Fruit fly (Drosophila melanogaster): ENCODE results near the gene FASN2.

FASN2 gene

dm6 chr2L:3090245-3090644, 46.5 kb downstream of the FASN2 start:
- peak; percentile 18; the same call in 1 of the 2 replicates for TF ChIP-seq Ets98B (GFP tag; IDR thresholded peaks at IDR 0.05)
- TF ChIP-seq Pif1B (GFP tag; optimal IDR thresholded peaks at IDR 0.05), result no peak
- no peak for TF ChIP-seq CG4496 (GFP tag; IDR thresholded peaks at IDR 0.05)
- peak; percentile 25; the same call in 1 of the 2 replicates for TF ChIP-seq CG32121 (GFP tag; IDR thresholded peaks at IDR 0.05)
- TF ChIP-seq Snoo (tag; optimal IDR thresholded peaks at IDR 0.05), result no peak

DNA sequence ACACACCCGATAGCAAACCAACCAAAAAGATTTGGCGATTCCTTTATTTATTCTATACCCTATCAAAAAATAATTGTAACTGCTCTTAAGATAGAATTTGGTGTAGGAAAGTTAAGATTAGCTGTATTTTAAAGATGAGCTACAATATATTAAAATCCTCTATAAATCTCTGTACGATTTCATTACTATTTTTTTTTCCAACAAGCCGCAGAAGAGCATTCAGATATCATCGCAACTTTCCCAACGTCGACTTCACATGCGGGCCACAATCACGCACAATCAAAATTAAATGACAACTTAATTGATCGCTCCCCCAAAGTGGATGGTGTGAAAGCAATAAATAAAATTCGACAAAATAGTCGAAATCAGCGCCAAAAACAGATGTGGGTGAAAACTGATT, 48.8 kb downstream of the FASN2 start:
- TF ChIP-seq EcR (GFP tag; optimal IDR thresholded peaks at IDR 0.05) (no peak), rn (GFP tag; IDR thresholded peaks at IDR 0.05) (no peak), CG32121 (GFP tag; IDR thresholded peaks at IDR 0.05) (0 out of 2 replicates have a peak, but pooled peaks have one; percentile 17), CG8301 (tag; optimal IDR thresholded peaks at IDR 0.05) (peak; percentile 10)

- TF ChIP-seq CG4496 (GFP tag; IDR thresholded peaks at IDR 0.05), result peak; percentile 52; the same call in 2 of the 3 replicates
- TF ChIP-seq Ets98B (GFP tag; IDR thresholded peaks at IDR 0.05), result no peak
- TF ChIP-seq CG8301 (tag; optimal IDR thresholded peaks at IDR 0.05), result no peak
- TF ChIP-seq gl (tag; optimal IDR thresholded peaks at IDR 0.05), result peak; percentile 71
- no peak for TF ChIP-seq CG32121 (GFP tag; IDR thresholded peaks at IDR 0.05)
- no peak for TF ChIP-seq CG8159 (tag; optimal IDR thresholded peaks at IDR 0.05)
- no peak for TF ChIP-seq Pif1A (GFP tag; optimal IDR thresholded peaks at IDR 0.05)
- TF ChIP-seq CG10348 (GFP tag; IDR thresholded peaks at IDR 0.05), result no peak
- TF ChIP-seq CG17806 (tag; optimal IDR thresholded peaks at IDR 0.05), result no peak
- TF ChIP-seq CG12605 (GFP tag; IDR thresholded peaks at IDR 0.05), result peak; percentile 77; the same call in 1 of the 2 replicates
- TF ChIP-seq D1 (tag; optimal IDR thresholded peaks at IDR 0.05), result no peak
- TF ChIP-seq EcR (GFP tag; optimal IDR thresholded peaks at IDR 0.05), result peak; percentile 8
- TF ChIP-seq rn (GFP tag; IDR thresholded peaks at IDR 0.05), result no peak
- TF ChIP-seq CG34367 (tag; optimal IDR thresholded peaks at IDR 0.05), result no peak
- TF ChIP-seq Snoo (tag; optimal IDR thresholded peaks at IDR 0.05), result no peak
- TF ChIP-seq CG13204 (GFP tag; optimal IDR thresholded peaks at IDR 0.05), result peak; percentile 47
- TF ChIP-seq fd96Ca (GFP tag; IDR thresholded peaks at IDR 0.05), result no peak
- TF ChIP-seq CG9948 (tag; optimal IDR thresholded peaks at IDR 0.05), result peak; percentile 18
- no peak for TF ChIP-seq CG14655 (GFP tag; optimal IDR thresholded peaks at IDR 0.05)
- peak; percentile 1 for TF ChIP-seq Pif1B (GFP tag; optimal IDR thresholded peaks at IDR 0.05)
- peak; percentile 54 for TF ChIP-seq CG15710 (tag; optimal IDR thresholded peaks at IDR 0.05)
Observed at dm6 chr2L:3094901-3095777, 51.4 kb downstream of the FASN2 start.

- TF ChIP-seq CG4496 (GFP tag; IDR thresholded peaks at IDR 0.05) (no peak), CG8301 (tag; optimal IDR thresholded peaks at IDR 0.05) (no peak), CG14655 (GFP tag; optimal IDR thresholded peaks at IDR 0.05) (no peak), rn (GFP tag; IDR thresholded peaks at IDR 0.05) (no peak), CG17806 (tag; optimal IDR thresholded peaks at IDR 0.05) (no peak), EcR (GFP tag; optimal IDR thresholded peaks at IDR 0.05) (no peak), CG10348 (GFP tag; IDR thresholded peaks at IDR 0.05) (no peak), CG32121 (GFP tag; IDR thresholded peaks at IDR 0.05) (no peak), D1 (tag; optimal IDR thresholded peaks at IDR 0.05) (no peak), gl (tag; optimal IDR thresholded peaks at IDR 0.05) (no peak), fd96Ca (GFP tag; IDR thresholded peaks at IDR 0.05) (no peak), CG8159 (tag; optimal IDR thresholded peaks at IDR 0.05) (no peak), Pif1A (GFP tag; optimal IDR thresholded peaks at IDR 0.05) (no peak), CG12605 (GFP tag; IDR thresholded peaks at IDR 0.05) (no peak), Ets98B (GFP tag; IDR thresholded peaks at IDR 0.05) (no peak), CG15710 (tag; optimal IDR thresholded peaks at IDR 0.05) (no peak), CG9948 (tag; optimal IDR thresholded peaks at IDR 0.05) (no peak), CG34367 (tag; optimal IDR thresholded peaks at IDR 0.05) (no peak), Pif1B (GFP tag; optimal IDR thresholded peaks at IDR 0.05) (no peak)
Observed at dm6 chr2L:3099930-3100329, 56.2 kb downstream of the FASN2 start.

DNA sequence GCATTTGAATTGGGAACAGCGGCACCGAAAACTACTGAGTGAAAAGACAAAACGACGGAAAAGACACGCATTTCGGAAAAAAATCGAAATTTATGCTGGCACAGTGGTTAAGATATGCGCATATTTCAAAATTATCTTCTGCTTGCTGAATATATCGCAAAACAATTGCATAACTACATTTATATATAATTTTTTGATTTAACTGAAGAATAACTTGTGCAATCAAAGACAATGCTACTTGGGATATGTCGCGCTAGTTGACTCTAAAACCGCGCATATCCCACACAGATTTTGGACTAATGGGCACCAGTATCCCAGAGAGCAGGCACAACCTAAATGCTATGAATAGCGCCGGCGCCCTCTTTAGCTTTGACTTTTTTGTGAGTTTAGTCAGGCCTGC, 57.1 kb downstream of the FASN2 start:
- TF ChIP-seq CG8159 (tag; optimal IDR thresholded peaks at IDR 0.05) (no peak), CG15710 (tag; optimal IDR thresholded peaks at IDR 0.05) (no peak), CG8301 (tag; optimal IDR thresholded peaks at IDR 0.05) (peak; percentile 2), CG4496 (GFP tag; IDR thresholded peaks at IDR 0.05) (0 out of 3 replicates have a peak, but pooled peaks have one; percentile 42), CG10348 (GFP tag; IDR thresholded peaks at IDR 0.05) (no peak), Ets98B (GFP tag; IDR thresholded peaks at IDR 0.05) (peak; percentile 20; the same call in 1 of the 2 replicates), CG32121 (GFP tag; IDR thresholded peaks at IDR 0.05) (peak; percentile 73), EcR (GFP tag; optimal IDR thresholded peaks at IDR 0.05) (no peak)

All from whole organism, pupa.